Worm (Caenorhabditis elegans) whole organism, midembryonic: ENCODE results near the gene F41C3.11.

Experiments
- T22C8.4 ChIP-seq: fragments of 200-800 bp; sonication (Bioruptor generic); IDR thresholded peaks from 2 replicates; pipeline ENCODE4 v1.3.6; 2022; ENCODE audit warnings: missing genetic modification characterization, missing compliant biosample characterization
- flt-1 ChIP-seq: fragments of 200-800 bp; sonication (Bioruptor generic); IDR thresholded peaks from 2 replicates; pipeline ENCODE4 v1.3.6; 2022; ENCODE audit warnings: missing genetic modification characterization, missing compliant biosample characterization
- klf-2 ChIP-seq: fragments of 200-800 bp; sonication (Bioruptor generic); conservative IDR thresholded peaks from 2 replicates; pipeline ENCODE4 v1.3.6; 2022; ENCODE audit warnings: missing genetic modification reagents, missing genetic modification characterization, missing compliant biosample characterization
- med-1 ChIP-seq: sonication (generic microtip); optimal IDR thresholded peaks from 2 replicates; lab custom pipeline; 2017; ENCODE audit warnings: missing genetic modification characterization, mild to moderate bottlenecking, missing compliant biosample characterization, antibody characterized with exemption, missing genetic modification reagents; ENCODE audit not compliant: insufficient read depth
- ref-1 ChIP-seq: fragments of 200-800 bp; sonication (Bioruptor generic); conservative IDR thresholded peaks from 2 replicates; pipeline ENCODE4 v1.3.6; 2022; ENCODE audit warnings: missing genetic modification reagents, missing genetic modification characterization, missing compliant biosample characterization
- tab-1 ChIP-seq: fragments of 200-800 bp; sonication (Bioruptor generic); IDR thresholded peaks from 2 replicates; pipeline ENCODE4 v1.3.6; 2022; ENCODE audit warnings: missing genetic modification characterization, missing compliant biosample characterization
- ztf-23 ChIP-seq: fragments of 200-800 bp; sonication (Bioruptor generic); IDR thresholded peaks from 2 replicates; pipeline ENCODE4 v1.3.6; 2022; ENCODE audit warnings: missing genetic modification reagents, missing genetic modification characterization, missing compliant biosample characterization
- ztf-29 ChIP-seq: fragments of 200-800 bp; sonication (Bioruptor generic); IDR thresholded peaks from 2 replicates; pipeline ENCODE4 v1.3.6; 2022; ENCODE audit warnings: missing genetic modification reagents, missing genetic modification characterization, missing compliant biosample characterization

- TF ChIP-seq ztf-29 (GFP tag; lab: Robert Waterston, UW) (no peak), flt-1 (GFP tag; lab: Robert Waterston, UW) (no peak), tab-1 (GFP tag; lab: Robert Waterston, UW) (no peak), klf-2 (GFP tag; lab: Robert Waterston, UW) (no peak), T22C8.4 (GFP tag; lab: Robert Waterston, UW) (no peak), ref-1 (GFP tag; lab: Robert Waterston, UW) (no peak), ztf-23 (GFP tag; lab: Robert Waterston, UW) (no peak), med-1 (GFP tag; lab: Kevin White, UChicago) (no peak)
These were observed at the start of gene F41C3.11 for ce11 chrII:4733848-4734247.
